Worm (Caenorhabditis elegans): ENCODE measurements around the gene C34B4.3.

C34B4.3 gene

ce11 chrV:13022265-13022664, 48.7 kb downstream of the C34B4.3 start:
- peak; percentile 91 for TF ChIP-seq ces-1 (GFP tag; optimal IDR thresholded peaks at IDR 0.05)
- TF ChIP-seq nhr-2 (tag; optimal IDR thresholded peaks at IDR 0.05), result no peak
- no peak for TF ChIP-seq pha-4 (tag; optimal IDR thresholded peaks at IDR 0.05)

ce11 chrV:13021540-13021939, 49.4 kb downstream of the C34B4.3 start:
- peak; percentile 94 for TF ChIP-seq lin-32 (GFP tag; optimal IDR thresholded peaks at IDR 0.05)
- no peak for TF ChIP-seq ceh-43 (GFP tag; optimal IDR thresholded peaks at IDR 0.05)
- TF ChIP-seq nhr-28 (tag; optimal IDR thresholded peaks at IDR 0.05), result no peak
- TF ChIP-seq mep-1 (tag; optimal IDR thresholded peaks at IDR 0.05), result no peak
- peak; percentile 89 for TF ChIP-seq cnd-1 (tag; optimal IDR thresholded peaks at IDR 0.05)

DNA sequence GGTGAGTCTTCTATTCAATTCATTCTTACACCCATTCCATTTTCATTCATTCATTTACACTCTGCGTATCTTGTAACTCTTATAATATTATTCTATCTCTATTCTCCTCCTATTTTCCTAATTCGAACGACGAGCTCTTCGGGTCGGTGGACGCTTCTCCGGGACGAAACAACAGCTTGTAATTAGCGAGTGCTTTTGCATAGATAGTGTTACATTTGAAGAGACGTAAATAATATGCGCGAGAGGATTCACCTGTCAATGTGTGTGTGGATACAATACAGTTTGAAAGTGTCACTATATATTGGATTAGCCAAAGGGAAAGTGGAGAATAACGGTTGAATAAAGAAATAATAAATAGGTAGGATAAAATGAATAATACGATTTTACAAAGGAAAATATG, 50.3 kb downstream of the C34B4.3 start:
- peak; percentile 16 for TF ChIP-seq mls-2 (tag; optimal IDR thresholded peaks at IDR 0.05)
- TF ChIP-seq sem-2 (GFP tag; optimal IDR thresholded peaks at IDR 0.05), result no peak
- TF ChIP-seq ham-2 (GFP tag; optimal IDR thresholded peaks at IDR 0.05), result peak; percentile 66
- no peak for TF ChIP-seq pha-4 (tag; optimal IDR thresholded peaks at IDR 0.05)
- TF ChIP-seq cnd-1 (tag; optimal IDR thresholded peaks at IDR 0.05), result peak; percentile 40
- peak; percentile 69 for TF ChIP-seq ces-1 (GFP tag; optimal IDR thresholded peaks at IDR 0.05)

DNA sequence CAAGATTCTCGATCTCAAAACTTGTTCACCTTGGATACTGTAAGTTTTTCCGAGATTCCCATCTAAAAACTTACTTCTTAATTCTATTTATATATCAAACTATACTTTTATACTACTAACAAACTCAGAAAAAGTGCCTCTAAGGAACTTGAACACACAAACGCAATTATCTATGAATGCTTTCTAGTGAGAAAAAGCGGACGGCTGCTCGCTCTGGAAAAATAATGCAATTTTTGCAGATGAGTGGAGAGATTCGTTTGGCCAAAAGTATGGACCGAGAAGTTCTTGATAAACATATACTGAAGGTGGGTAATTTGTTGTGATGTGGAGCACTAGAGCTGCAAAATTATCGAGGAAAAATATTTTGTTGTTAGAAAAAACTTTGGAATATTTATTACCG, 50.9 kb downstream of the C34B4.3 start:
- TF ChIP-seq unc-62 (GFP tag; optimal IDR thresholded peaks at IDR 0.05), result no peak
- TF ChIP-seq ces-1 (GFP tag; optimal IDR thresholded peaks at IDR 0.05), result peak; percentile 83

ce11 chrV:13018761-13019160, 52.2 kb downstream of the C34B4.3 start, which contains the start of gene fmi-1:
TSS of gene fmi-1 (plus strand) at chrV:13019061.
- TF ChIP-seq sptf-1 (tag; optimal IDR thresholded peaks at IDR 0.05) (peak; percentile 21), unc-39 (tag; optimal IDR thresholded peaks at IDR 0.05) (no peak), cnd-1 (tag; optimal IDR thresholded peaks at IDR 0.05) (peak; percentile 37)

DNA sequence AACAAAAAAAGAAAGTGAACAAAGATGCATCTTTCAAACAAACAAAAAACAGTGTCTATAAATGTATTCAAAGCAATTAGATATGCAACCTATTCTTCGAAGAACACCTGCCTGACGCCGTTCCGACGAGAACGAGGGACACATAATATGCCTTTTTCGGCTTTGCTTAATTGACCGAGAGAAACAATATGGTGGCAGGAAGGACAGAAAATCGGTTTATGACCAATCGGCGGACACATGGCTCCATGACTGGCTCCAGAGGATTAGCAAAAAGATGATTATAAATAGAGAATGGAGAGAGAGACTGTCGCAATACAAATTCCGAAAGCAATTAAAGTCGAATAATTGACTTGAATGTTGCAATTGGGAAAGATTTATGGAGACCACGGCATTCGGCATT, 52.7 kb downstream of the C34B4.3 start:
- TF ChIP-seq hlh-1 (tag; optimal IDR thresholded peaks at IDR 0.05) (no peak), ces-1 (GFP tag; optimal IDR thresholded peaks at IDR 0.05) (peak; percentile 86), unc-39 (tag; optimal IDR thresholded peaks at IDR 0.05) (no peak), nhr-2 (tag; optimal IDR thresholded peaks at IDR 0.05) (peak; percentile 14), sptf-1 (tag; optimal IDR thresholded peaks at IDR 0.05) (no peak), ham-2 (GFP tag; optimal IDR thresholded peaks at IDR 0.05) (no peak), sem-2 (GFP tag; optimal IDR thresholded peaks at IDR 0.05) (no peak), mab-5 (tag; optimal IDR thresholded peaks at IDR 0.05) (no peak), lin-32 (GFP tag; optimal IDR thresholded peaks at IDR 0.05) (peak; percentile 47), cnd-1 (tag; optimal IDR thresholded peaks at IDR 0.05) (no peak), M03D4.4 (tag; optimal IDR thresholded peaks at IDR 0.05) (no peak), ceh-83 (GFP tag; optimal IDR thresholded peaks at IDR 0.05) (no peak), ztf-11 (tag; optimal IDR thresholded peaks at IDR 0.05) (no peak), zip-8 (tag; optimal IDR thresholded peaks at IDR 0.05) (no peak), ceh-43 (GFP tag; optimal IDR thresholded peaks at IDR 0.05) (peak; percentile 36), nhr-76 (tag; optimal IDR thresholded peaks at IDR 0.05) (no peak), nhr-28 (tag; optimal IDR thresholded peaks at IDR 0.05) (no peak), pha-4 (tag; optimal IDR thresholded peaks at IDR 0.05) (no peak), lin-13 (tag; optimal IDR thresholded peaks at IDR 0.05) (no peak), tbx-8 (GFP tag; optimal IDR thresholded peaks at IDR 0.05) (no peak)
